Worm (Caenorhabditis elegans): ENCODE data around the gene K03B8.14.
A peak's percentile ranks its signal among the peaks of the same experiment; 100 is the strongest.

The K03B8.14 gene

DNA sequence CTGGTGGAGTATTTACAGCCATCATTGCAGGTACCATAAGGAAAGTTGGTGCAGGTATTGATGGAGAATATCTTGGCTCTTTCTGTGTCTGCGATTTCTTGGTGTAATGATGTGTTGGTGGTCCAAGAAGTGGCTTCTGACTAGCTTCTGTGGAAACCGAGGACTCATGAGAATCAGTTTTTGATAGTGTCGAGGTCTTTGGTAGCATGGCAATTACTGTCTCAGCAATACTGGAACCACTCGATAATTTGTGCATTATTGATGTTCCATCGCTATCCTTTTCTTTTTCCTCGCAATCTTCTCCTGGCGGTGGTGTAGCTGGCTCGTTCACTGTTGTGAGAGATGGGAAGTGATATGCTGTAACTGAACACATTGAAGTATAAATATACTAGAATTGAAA lies 26.7 kb upstream of the K03B8.14 start:
- TF ChIP-seq nhr-77 (tag; optimal IDR thresholded peaks at IDR 0.05) (no peak), swsn-7 (tag; optimal IDR thresholded peaks at IDR 0.05) (no peak), zag-1 (tag; optimal IDR thresholded peaks at IDR 0.05) (no peak), snu-23 (GFP tag; optimal IDR thresholded peaks at IDR 0.05) (no peak), lsy-2 (tag; optimal IDR thresholded peaks at IDR 0.05) (no peak), alr-1 (tag; optimal IDR thresholded peaks at IDR 0.05; ENCODE audit: borderline replicate concordance) (no peak), nhr-85 (tag) (no peak), ceh-90 (tag; optimal IDR thresholded peaks at IDR 0.05) (no peak), ceh-88 (GFP tag; IDR thresholded peaks at IDR 0.05) (no peak)

ce11 chrV:11366129-11366528 lies 24.2 kb upstream of the K03B8.14 start, which contains the start of gene dop-5:
TSS of gene dop-5 (minus strand) at chrV:11366229.
- TF ChIP-seq pqm-1 (tag; optimal IDR thresholded peaks at IDR 0.05) (no peak), zip-4 (GFP tag; optimal IDR thresholded peaks at IDR 0.05) (no peak), mdl-1 (tag; optimal IDR thresholded peaks at IDR 0.05) (no peak)

DNA sequence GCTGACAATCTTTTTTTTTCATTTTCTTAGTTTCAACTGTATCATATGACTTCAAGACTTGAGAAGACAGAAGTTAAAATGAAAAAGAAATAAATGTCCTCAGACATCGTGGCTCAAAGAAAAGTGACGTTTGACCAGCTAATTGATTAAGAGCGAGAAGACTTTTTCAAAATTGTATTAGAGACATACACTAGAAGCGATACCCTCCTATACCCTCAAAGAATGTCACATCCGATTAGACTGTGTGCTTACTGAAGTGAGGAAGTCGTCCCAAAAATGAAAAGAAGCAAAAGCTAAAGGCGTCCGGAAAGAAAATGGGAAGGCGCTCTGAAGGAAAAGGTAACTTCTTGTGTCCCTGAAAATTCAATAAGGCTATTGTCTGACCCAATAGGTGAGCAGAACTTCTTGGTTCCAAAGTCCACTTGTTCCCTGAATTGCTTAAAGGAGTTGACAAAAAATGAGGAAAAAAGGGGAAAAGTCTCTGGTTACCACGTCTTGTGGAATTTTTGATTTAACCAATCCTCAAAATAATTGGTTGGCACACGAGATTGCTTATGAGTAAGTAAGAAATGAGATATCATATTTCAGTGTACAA lies 17.9 kb upstream of the K03B8.14 start:
- peak; percentile 19 for TF ChIP-seq lin-14 (GFP tag; optimal IDR thresholded peaks at IDR 0.05)
- no peak for TF ChIP-seq zag-1 (tag; optimal IDR thresholded peaks at IDR 0.05)
- no peak for TF ChIP-seq lin-35 (GFP tag; optimal IDR thresholded peaks at IDR 0.05)
- peak; percentile 48 for TF ChIP-seq egl-13 (tag; optimal IDR thresholded peaks at IDR 0.05)
- TF ChIP-seq unc-98 (GFP tag; IDR thresholded peaks at IDR 0.05), result no peak
- TF ChIP-seq pqm-1 (tag; optimal IDR thresholded peaks at IDR 0.05), result no peak

- peak; percentile 12 for TF ChIP-seq dsc-1 (tag; optimal IDR thresholded peaks at IDR 0.05)
- no peak for TF ChIP-seq mef-2 (tag; optimal IDR thresholded peaks at IDR 0.05)
Measured at ce11 chrV:11373918-11374317, 16.4 kb upstream of the K03B8.14 start.

ce11 chrV:11375150-11375792 lies 15.0 kb upstream of the K03B8.14 start, which contains the start of gene cnb-1:
TSS of gene cnb-1 (plus strand) at chrV:11375742.
- TF ChIP-seq egl-27 (tag; optimal IDR thresholded peaks at IDR 0.05), result no peak
- TF ChIP-seq snpc-4 (tag; optimal IDR thresholded peaks at IDR 0.05), result peak; percentile 55
- TF ChIP-seq nhr-90 (tag; optimal IDR thresholded peaks at IDR 0.05; ENCODE audit: poor library complexity), result no peak
- TF ChIP-seq dpl-1 (GFP tag; optimal IDR thresholded peaks at IDR 0.05), result peak in 2 of 3 experiments; percentile 30 to 39
- TF ChIP-seq unc-30 (tag; optimal IDR thresholded peaks at IDR 0.05), result no peak
- TF ChIP-seq isw-1 (GFP tag; IDR thresholded peaks at IDR 0.05), result peak; percentile 41
- TF ChIP-seq nhr-11 (tag; optimal IDR thresholded peaks at IDR 0.05), result peak; percentile 17
- no peak for TF ChIP-seq ceh-88 (GFP tag; IDR thresholded peaks at IDR 0.05)
- TF ChIP-seq dsc-1 (tag; optimal IDR thresholded peaks at IDR 0.05), result peak; percentile 94
- TF ChIP-seq nhr-20 (tag; optimal IDR thresholded peaks at IDR 0.05), result peak; percentile 59
- peak; percentile 63 for TF ChIP-seq skn-1 (tag; optimal IDR thresholded peaks at IDR 0.05)
- no peak for TF ChIP-seq unc-62 (GFP tag; optimal IDR thresholded peaks at IDR 0.05)
- TF ChIP-seq sox-4 (tag; optimal IDR thresholded peaks at IDR 0.05), result peak; percentile 31
- peak; percentile 60 for TF ChIP-seq xbp-1 (tag; optimal IDR thresholded peaks at IDR 0.05)
- peak; percentile 80 for TF ChIP-seq nhr-47 (tag; optimal IDR thresholded peaks at IDR 0.05)
- TF ChIP-seq lin-15B (tag; optimal IDR thresholded peaks at IDR 0.05), result no peak
- peak; percentile 36 for TF ChIP-seq fos-1 (tag; optimal IDR thresholded peaks at IDR 0.05)
- TF ChIP-seq mab-9 (GFP tag; IDR thresholded peaks at IDR 0.05), result peak; percentile 52; the same call in 1 of the 2 replicates
- TF ChIP-seq nhr-71 (tag; optimal IDR thresholded peaks at IDR 0.05), result peak; percentile 88
- no peak for TF ChIP-seq hlh-4 (tag; optimal IDR thresholded peaks at IDR 0.05)
- TF ChIP-seq egl-13 (tag; optimal IDR thresholded peaks at IDR 0.05), result peak; percentile 81
- TF ChIP-seq ztf-4 (tag; optimal IDR thresholded peaks at IDR 0.05), result no peak
- TF ChIP-seq aly-2 (tag; optimal IDR thresholded peaks at IDR 0.05), result peak; percentile 10
- TF ChIP-seq snu-23 (GFP tag; optimal IDR thresholded peaks at IDR 0.05), result peak; percentile 82
- TF ChIP-seq ceh-8 (GFP tag; optimal IDR thresholded peaks at IDR 0.05), result no peak
- TF ChIP-seq rnt-1 (tag; optimal IDR thresholded peaks at IDR 0.05), result peak; percentile 58
- no peak for TF ChIP-seq ceh-63 (GFP tag; optimal IDR thresholded peaks at IDR 0.05)
- TF ChIP-seq elt-3 (tag; optimal IDR thresholded peaks at IDR 0.05), result no peak
- peak; percentile 74 to 85 for TF ChIP-seq efl-1 (optimal IDR thresholded peaks at IDR 0.05)
- peak; percentile 39 to 93 for TF ChIP-seq efl-1 (GFP tag; optimal IDR thresholded peaks at IDR 0.05 in 1 of 2)
